Worm (Caenorhabditis elegans) whole organism, L4 larva: Measurements from ENCODE around the gene F15A4.2.

ENCODE experiments used
- R02D3.7 ChIP-seq: fragments of 150-350 bp; sonication (generic microtip); optimal IDR thresholded peaks from 3 replicates; lab custom pipeline; 2014; ENCODE audit warnings: missing biosample characterization, missing genetic modification characterization
- T20F7.1 ChIP-seq: fragments of 200-800 bp; sonication (Bioruptor generic); optimal IDR thresholded peaks from 2 replicates; lab custom pipeline; 2018; ENCODE audit warnings: mild to moderate bottlenecking, missing genetic modification characterization, missing compliant biosample characterization
- Y105C5A.15 ChIP-seq: fragments of 200-800 bp; sonication (Bioruptor generic); IDR thresholded peaks from 2 replicates; pipeline ENCODE4 v1.3.6; 2022; ENCODE audit warnings: missing genetic modification characterization, missing compliant biosample characterization
- Y75B8A.6 ChIP-seq: fragments of 200-800 bp; sonication (Bioruptor generic); IDR thresholded peaks from 2 replicates; pipeline ENCODE4 v1.3.6; 2022; ENCODE audit warnings: missing genetic modification reagents, missing genetic modification characterization, missing compliant biosample characterization
- ZK337.2 ChIP-seq: fragments of 200-800 bp; sonication (Bioruptor generic); IDR thresholded peaks from 2 replicates; pipeline ENCODE4 v1.3.6; 2022; ENCODE audit warnings: missing genetic modification reagents, missing genetic modification characterization, missing compliant biosample characterization
- aha-1 ChIP-seq: fragments of 150-350 bp; peaks from one replicate; lab custom pipeline; 2014; ENCODE audit warnings: missing biosample characterization, missing genetic modification characterization
- aly-2 ChIP-seq: sonication (generic microtip); optimal IDR thresholded peaks from 2 replicates; lab custom pipeline; 2018; ENCODE audit warnings: missing biosample characterization, missing genetic modification characterization
- ceh-28 ChIP-seq: fragments of 150-350 bp; optimal IDR thresholded peaks from 2 replicates; lab custom pipeline; 2014; ENCODE audit warnings: missing biosample characterization, missing genetic modification reagents, missing genetic modification characterization
- ceh-32 ChIP-seq: sonication (generic microtip); optimal IDR thresholded peaks from 2 replicates; lab custom pipeline; 2016; ENCODE audit warnings: mild to moderate bottlenecking, missing genetic modification characterization, missing compliant biosample characterization; ENCODE audit not compliant: poor library complexity
- ctbp-1 ChIP-seq: fragments of 200-800 bp; sonication (Bioruptor generic); IDR thresholded peaks from 2 replicates; pipeline ENCODE4 v1.3.6; 2022; ENCODE audit warnings: missing genetic modification reagents, missing genetic modification characterization, missing compliant biosample characterization
- daf-12 ChIP-seq: fragments of 150-350 bp; optimal IDR thresholded peaks from 2 replicates; lab custom pipeline; 2014; ENCODE audit warnings: missing biosample characterization, missing genetic modification reagents, missing genetic modification characterization
- dve-1 ChIP-seq: sonication (generic microtip); optimal IDR thresholded peaks from 2 replicates; lab custom pipeline; 2017; ENCODE audit warnings: antibody characterized with exemption, mild to moderate bottlenecking, missing genetic modification characterization, missing compliant biosample characterization; ENCODE audit not compliant: insufficient read depth
- egl-43 ChIP-seq: fragments of 200-800 bp; sonication (Bioruptor generic); IDR thresholded peaks from 2 replicates; pipeline ENCODE4 v1.3.6; 2022; ENCODE audit warnings: missing genetic modification reagents, missing genetic modification characterization, missing compliant biosample characterization
- lim-7 ChIP-seq: fragments of 200-800 bp; sonication (Bioruptor generic); IDR thresholded peaks from 2 replicates; pipeline ENCODE4 v1.3.6; 2022; ENCODE audit warnings: missing genetic modification characterization, missing compliant biosample characterization
- lin-1 ChIP-seq: fragments of 200-800 bp; sonication (Bioruptor generic); IDR thresholded peaks from 2 replicates; pipeline ENCODE4 v1.3.6; 2022; ENCODE audit warnings: missing genetic modification reagents, missing genetic modification characterization, missing compliant biosample characterization
- lin-39 ChIP-seq: fragments of 150-350 bp; optimal IDR thresholded peaks from 2 replicates; lab custom pipeline; 2014; ENCODE audit warnings: missing biosample characterization, missing genetic modification reagents, missing genetic modification characterization
- madf-9 ChIP-seq: fragments of 200-800 bp; sonication (Bioruptor generic); conservative IDR thresholded peaks from 2 replicates; pipeline ENCODE4 v1.3.6; 2022; ENCODE audit warnings: missing genetic modification reagents, missing genetic modification characterization, missing compliant biosample characterization
- mes-2 ChIP-seq: sonication (generic microtip); optimal IDR thresholded peaks from 2 replicates; lab custom pipeline; 2016; ENCODE audit warnings: missing genotype, mild to moderate bottlenecking, missing genetic modification characterization, missing compliant biosample characterization; ENCODE audit not compliant: poor library complexity, severe bottlenecking
- mxl-2 ChIP-seq: fragments of 200-800 bp; sonication (Bioruptor generic); conservative IDR thresholded peaks from 2 replicates; pipeline ENCODE4 v1.3.6; 2022; ENCODE audit warnings: missing genetic modification reagents, missing genetic modification characterization, missing compliant biosample characterization
- mxl-3 ChIP-seq: fragments of 200-800 bp; sonication (Bioruptor generic); optimal IDR thresholded peaks from 2 replicates; lab custom pipeline; 2018; ENCODE audit warnings: mild to moderate bottlenecking, missing genetic modification characterization, missing compliant biosample characterization
- nhr-28 ChIP-seq: fragments of 150-350 bp; optimal IDR thresholded peaks from 2 replicates; lab custom pipeline; 2014; ENCODE audit warnings: missing biosample characterization, missing genetic modification characterization
- nhr-48 ChIP-seq: sonication (generic microtip); optimal IDR thresholded peaks from 2 replicates; lab custom pipeline; 2016; ENCODE audit warnings: mild to moderate bottlenecking, missing genetic modification characterization, missing compliant biosample characterization
- nhr-6 ChIP-seq: fragments of 150-350 bp; optimal IDR thresholded peaks from 2 replicates; lab custom pipeline; 2014; ENCODE audit warnings: missing biosample characterization, missing genetic modification characterization
- pha-4 ChIP-seq, 2 experiments: fragments of 150-350 bp in 1 of 2; fragments of 200-800 bp in 1 of 2; sonication (Bioruptor generic) in 1 of 2; IDR thresholded peaks in 1 of 2; optimal IDR thresholded peaks in 1 of 2; 2 replicates each; pipeline versions ENCODE4 v1.3.6 to Lab custom; 2014 to 2022; ENCODE audit warnings: missing genetic modification characterization in 2 of 2, missing genetic modification reagents in 2 of 2, missing biosample characterization in 1 of 2, missing compliant biosample characterization in 1 of 2
- php-3 ChIP-seq: fragments of 200-800 bp; sonication (Bioruptor generic); IDR thresholded peaks from 2 replicates; pipeline ENCODE4 v1.3.6; 2022; ENCODE audit warnings: missing genetic modification reagents, missing genetic modification characterization, missing compliant biosample characterization
- saeg-2 ChIP-seq: fragments of 200-800 bp; sonication (Bioruptor generic); IDR thresholded peaks from 2 replicates; pipeline ENCODE4 v1.3.6; 2022; ENCODE audit warnings: missing genetic modification reagents, missing genetic modification characterization, missing compliant biosample characterization
- set-16 ChIP-seq: fragments of 200-800 bp; sonication (Bioruptor generic); IDR thresholded peaks from 2 replicates; pipeline ENCODE4 v1.3.6; 2022; ENCODE audit warnings: missing genetic modification reagents, missing genetic modification characterization, missing compliant biosample characterization
- spr-3 ChIP-seq: fragments of 200-800 bp; sonication (Bioruptor generic); optimal IDR thresholded peaks from 2 replicates; lab custom pipeline; 2018; ENCODE audit warnings: mild to moderate bottlenecking, missing genetic modification characterization, missing compliant biosample characterization
- unc-62 ChIP-seq, 3 experiments: fragments of 150-350 bp in 1 of 3; sonication (generic microtip); optimal IDR thresholded peaks in 2 of 3; peaks in 1 of 3; 1 replicate in 1 of 3; 2 replicates in 2 of 3; lab custom pipeline; 2014 to 2017; ENCODE audit warnings: missing biosample characterization in 3 of 3, missing genetic modification characterization in 3 of 3, missing genetic modification reagents in 3 of 3, missing genotype in 1 of 3
- vab-7 ChIP-seq: fragments of 200-800 bp; sonication (Bioruptor generic); IDR thresholded peaks from 2 replicates; pipeline ENCODE4 v1.3.6; 2022; ENCODE audit warnings: missing genetic modification reagents, missing genetic modification characterization, missing compliant biosample characterization
- zfp-2 ChIP-seq: sonication (generic microtip); optimal IDR thresholded peaks from 2 replicates; lab custom pipeline; 2016; ENCODE audit warnings: mild to moderate bottlenecking, missing genetic modification characterization, missing compliant biosample characterization
- zip-11 ChIP-seq: fragments of 200-800 bp; sonication (Bioruptor generic); IDR thresholded peaks from 2 replicates; pipeline ENCODE4 v1.3.6; 2022; ENCODE audit warnings: missing genetic modification characterization, missing compliant biosample characterization
- ztf-7 ChIP-seq: fragments of 150-350 bp; optimal IDR thresholded peaks from 2 replicates; lab custom pipeline; 2014; ENCODE audit warnings: missing biosample characterization, missing genetic modification characterization

Gene F15A4.2

ce11 chrII:12471138-12471855 lies 9.0 kb downstream of the F15A4.2 start, which contains the start of the genes F15A4.5 and phat-8:
F15A4.5 (minus strand) TSS chrII:12471238.
phat-8 (plus strand) TSS chrII:12471805.
- TF ChIP-seq zfp-2 (tag; lab: Kevin White, UChicago) (no peak), php-3 (GFP tag; lab: Robert Waterston, UW) (no peak), unc-62 (GFP tag; optimal IDR thresholded peaks at IDR 0.05 in 1 of 2; lab: Kevin White, UChicago) (peak in 1 of 2 experiments; percentile 21), unc-62 (tag; optimal IDR thresholded peaks at IDR 0.05; lab: Kevin White, UChicago) (no peak), nhr-6 (tag; lab: Kevin White, UChicago) (no peak), lin-1 (GFP tag; lab: Robert Waterston, UW) (no peak), Y105C5A.15 (GFP tag; lab: Robert Waterston, UW) (no peak), R02D3.7 (tag; lab: Kevin White, UChicago) (no peak)

ce11 chrII:12473406-12473805 lies 11.1 kb downstream of the F15A4.2 start, which contains the start of gene srg-17:
srg-17 (plus strand) TSS chrII:12473706.
- peak; percentile 72 for TF ChIP-seq aha-1 (tag; lab: Kevin White, UChicago)
- TF ChIP-seq mxl-2 (GFP tag; lab: Robert Waterston, UW), result no peak

- TF ChIP-seq mes-2 (no peak), ctbp-1 (GFP tag; lab: Robert Waterston, UW) (no peak), ZK337.2 (GFP tag; lab: Robert Waterston, UW) (no peak)
These were observed 18.5 kb downstream of the F15A4.2 start, which contains the start of gene arrd-9 for ce11 chrII:12480811-12481210. arrd-9 (minus strand) TSS chrII:12480911.

ce11 chrII:12481645-12482044 lies 19.3 kb downstream of the F15A4.2 start:
- TF ChIP-seq lin-39 (no peak), zip-11 (no peak), aly-2 (no peak), nhr-48 (no peak), lim-7 (no peak), ztf-7 (tag; lab: Kevin White, UChicago) (no peak), egl-43 (GFP tag; lab: Robert Waterston, UW) (no peak), dve-1 (tag; lab: Kevin White, UChicago) (no peak), set-16 (GFP tag; lab: Robert Waterston, UW) (no peak), aha-1 (tag; lab: Kevin White, UChicago) (no peak), spr-3 (GFP tag; lab: Kevin White, UChicago) (no peak), T20F7.1 (no peak), nhr-28 (tag; lab: Kevin White, UChicago) (no peak), mxl-3 (GFP tag; lab: Kevin White, UChicago) (no peak), vab-7 (GFP tag; lab: Robert Waterston, UW) (no peak), ceh-28 (tag; lab: Kevin White, UChicago) (no peak)

- TF ChIP-seq daf-12, result no peak
- no peak for TF ChIP-seq madf-9 (GFP tag; lab: Robert Waterston, UW)
- TF ChIP-seq saeg-2 (GFP tag; lab: Robert Waterston, UW), result no peak
- no peak for TF ChIP-seq aha-1 (tag; lab: Kevin White, UChicago)
- TF ChIP-seq pha-4 (GFP tag; IDR thresholded peaks at IDR 0.05; lab: Robert Waterston, UW), result no peak
- no peak for TF ChIP-seq pha-4 (tag; optimal IDR thresholded peaks at IDR 0.05; lab: Kevin White, UChicago)
- TF ChIP-seq nhr-6 (tag; lab: Kevin White, UChicago), result no peak
- TF ChIP-seq ceh-32 (tag; lab: Kevin White, UChicago), result no peak
- TF ChIP-seq Y75B8A.6, result no peak
These were observed 20.3 kb downstream of the F15A4.2 start, which contains the start of gene fbxb-102 for ce11 chrII:12482622-12483021. fbxb-102 (plus strand) TSS chrII:12482922.
